Worm (Caenorhabditis elegans) whole organism, L4 larva: ENCODE data around the gene csn-3.

ENCODE experiments used
- hmg-1.1 ChIP-seq: fragments of 200-800 bp; sonication (Bioruptor generic); IDR thresholded peaks from 2 replicates; pipeline ENCODE4 v1.3.6; 2022; ENCODE audit warnings: missing genetic modification reagents, missing genetic modification characterization, missing compliant biosample characterization
- madf-9 ChIP-seq: fragments of 200-800 bp; sonication (Bioruptor generic); conservative IDR thresholded peaks from 2 replicates; pipeline ENCODE4 v1.3.6; 2022; ENCODE audit warnings: missing genetic modification reagents, missing genetic modification characterization, missing compliant biosample characterization
- mdl-1 ChIP-seq, 2 experiments: fragments of 150-350 bp in 1 of 2; sonication (generic microtip) in 1 of 2; optimal IDR thresholded peaks; 2 replicates each; lab custom pipeline; 2014 to 2017; ENCODE audit warnings: missing biosample characterization in 2 of 2, missing genetic modification characterization in 2 of 2
- nhr-25 ChIP-seq: sonication (generic microtip); optimal IDR thresholded peaks from 2 replicates; lab custom pipeline; 2017; ENCODE audit warnings: missing genetic modification characterization, mild to moderate bottlenecking, missing compliant biosample characterization, antibody characterized with exemption, moderate library complexity, borderline replicate concordance; ENCODE audit not compliant: insufficient read depth
- pha-4 ChIP-seq, 2 experiments: fragments of 150-350 bp in 1 of 2; fragments of 200-800 bp in 1 of 2; sonication (Bioruptor generic) in 1 of 2; IDR thresholded peaks in 1 of 2; optimal IDR thresholded peaks in 1 of 2; 2 replicates each; pipeline versions ENCODE4 v1.3.6 to Lab custom; 2014 to 2022; ENCODE audit warnings: missing genetic modification characterization in 2 of 2, missing genetic modification reagents in 2 of 2, missing biosample characterization in 1 of 2, missing compliant biosample characterization in 1 of 2
- tag-97 ChIP-seq: fragments of 200-800 bp; sonication (Bioruptor generic); IDR thresholded peaks from 2 replicates; pipeline ENCODE4 v1.3.6; 2022; ENCODE audit warnings: missing genetic modification characterization, missing compliant biosample characterization

- TF ChIP-seq pha-4 (GFP tag; IDR thresholded peaks at IDR 0.05; lab: Robert Waterston, UW) (no peak), pha-4 (tag; optimal IDR thresholded peaks at IDR 0.05; lab: Kevin White, UChicago) (no peak), hmg-1.1 (GFP tag; lab: Robert Waterston, UW) (no peak), madf-9 (no peak), tag-97 (GFP tag; lab: Robert Waterston, UW) (no peak), mdl-1 (tag; optimal IDR thresholded peaks at IDR 0.05; lab: Kevin White, UChicago) (no peak), nhr-25 (no peak)
Measured at ce11 chrIV:147819-148218, 46.7 kb upstream of the csn-3 start, which contains the start of gene col-99.
